Worm (Caenorhabditis elegans) whole organism, dauer: Measurements from ENCODE around the gene cid-1.

Source experiments
- unc-62 ChIP-seq: sonication (generic microtip); optimal IDR thresholded peaks from 2 replicates; lab custom pipeline; 2017; ENCODE audit warnings: missing biosample characterization, missing genetic modification reagents, missing genetic modification characterization

The cid-1 gene

ce11 chrIII:5173622-5174021, at the start of gene cid-1:
Gene cid-1, plus strand, starts transcription at chrIII:5173922.
- no peak for TF ChIP-seq unc-62 (GFP tag; lab: Kevin White, UChicago)

- TF ChIP-seq unc-62 (GFP tag; lab: Kevin White, UChicago), result no peak
Measured at ce11 chrIII:5124385-5124784, 49.3 kb upstream of the cid-1 start.

ce11 chrIII:5125759-5126158, 48.0 kb upstream of the cid-1 start:
- no peak for TF ChIP-seq unc-62 (GFP tag; lab: Kevin White, UChicago)

- TF ChIP-seq unc-62 (GFP tag; lab: Kevin White, UChicago), result no peak
Measured at ce11 chrIII:5126988-5127387, 46.7 kb upstream of the cid-1 start.

ce11 chrIII:5129261-5129660, 44.5 kb upstream of the cid-1 start:
- no peak for TF ChIP-seq unc-62 (GFP tag; lab: Kevin White, UChicago)

ce11 chrIII:5130654-5131053, 43.1 kb upstream of the cid-1 start:
- no peak for TF ChIP-seq unc-62 (GFP tag; lab: Kevin White, UChicago)

ce11 chrIII:5134506-5134905, 39.2 kb upstream of the cid-1 start:
- TF ChIP-seq unc-62 (GFP tag; lab: Kevin White, UChicago), result no peak

- no peak for TF ChIP-seq unc-62 (GFP tag; lab: Kevin White, UChicago)
Measured at ce11 chrIII:5136033-5136597, 37.6 kb upstream of the cid-1 start, which contains the start of gene tbx-2. Gene tbx-2, minus strand, starts transcription at chrIII:5136296.

ce11 chrIII:5137099-5137498, 36.6 kb upstream of the cid-1 start:
- no peak for TF ChIP-seq unc-62 (GFP tag; lab: Kevin White, UChicago)

ce11 chrIII:5137685-5138084, 36.0 kb upstream of the cid-1 start:
- TF ChIP-seq unc-62 (GFP tag; lab: Kevin White, UChicago), result no peak

ce11 chrIII:5138940-5139533, 34.7 kb upstream of the cid-1 start:
- no peak for TF ChIP-seq unc-62 (GFP tag; lab: Kevin White, UChicago)

- no peak for TF ChIP-seq unc-62 (GFP tag; lab: Kevin White, UChicago)
Measured at ce11 chrIII:5139768-5140167, 34.0 kb upstream of the cid-1 start.

- TF ChIP-seq unc-62 (GFP tag; lab: Kevin White, UChicago), result no peak
Measured at ce11 chrIII:5140559-5140958, 33.2 kb upstream of the cid-1 start.

ce11 chrIII:5141935-5142334, 31.8 kb upstream of the cid-1 start:
- TF ChIP-seq unc-62 (GFP tag; lab: Kevin White, UChicago), result no peak

- no peak for TF ChIP-seq unc-62 (GFP tag; lab: Kevin White, UChicago)
Measured at ce11 chrIII:5143520-5143919, 30.2 kb upstream of the cid-1 start.

ce11 chrIII:5144169-5144568, 29.6 kb upstream of the cid-1 start:
- TF ChIP-seq unc-62 (GFP tag; lab: Kevin White, UChicago), result no peak

ce11 chrIII:5145874-5146273, 27.8 kb upstream of the cid-1 start:
- no peak for TF ChIP-seq unc-62 (GFP tag; lab: Kevin White, UChicago)
